Fruit fly (Drosophila melanogaster): ENCODE measurements around the gene CG32276.

- no peak for TF ChIP-seq Myc (optimal IDR thresholded peaks at IDR 0.05)
- no peak for TF ChIP-seq ttk (optimal IDR thresholded peaks at IDR 0.05)
Measured at dm6 chr3L:3184104-3184503, 14.7 kb downstream of the CG32276 start, which contains the start of gene CG42494.
